Worm (Caenorhabditis elegans) whole organism, L4/young adult: ENCODE results near the gene msp-57.

ENCODE experiments used
- dao-5 ChIP-seq: sonication (generic microtip); optimal IDR thresholded peaks from 2 replicates; lab custom pipeline; 2016; ENCODE audit warnings: missing genotype, missing genetic modification characterization, moderate library complexity, missing compliant biosample characterization
- him-1 ChIP-seq: sonication (generic microtip); optimal IDR thresholded peaks from 2 replicates; lab custom pipeline; 2016; ENCODE audit warnings: missing genotype, missing genetic modification reagents, missing genetic modification characterization, missing compliant biosample characterization

DNA sequence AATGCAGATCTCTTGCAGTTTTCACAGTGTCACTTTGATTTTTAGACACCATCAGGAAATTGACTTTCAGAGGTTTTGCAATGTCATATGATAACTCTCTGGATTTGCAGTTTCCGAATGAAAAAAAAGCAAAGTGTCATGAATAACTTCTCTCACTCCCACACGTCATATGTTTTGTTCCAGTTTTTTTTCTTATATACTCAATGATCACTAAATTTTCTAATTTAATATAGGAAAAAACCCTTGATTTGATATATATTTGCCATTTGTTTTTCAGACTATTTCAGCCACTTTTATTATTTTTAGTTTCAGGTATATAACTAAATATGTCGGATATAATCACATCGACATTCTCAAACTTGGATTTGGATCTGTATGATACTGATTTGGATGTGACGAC, 24.9 kb upstream of the msp-57 start, which contains the start of gene C09B9.1:
- TF ChIP-seq dao-5 (tag; lab: Kevin White, UChicago) (no peak), him-1 (tag; lab: Kevin White, UChicago) (no peak)
